Worm (Caenorhabditis elegans) whole organism, young adult: ENCODE results near the gene gst-20.

ENCODE experiments used
- B0261.1 ChIP-seq: sonication (generic microtip); optimal IDR thresholded peaks from 2 replicates; lab custom pipeline; 2016; ENCODE audit warnings: mild to moderate bottlenecking, missing genetic modification characterization, moderate library complexity, missing compliant biosample characterization
- B0336.3 ChIP-seq: fragments of 200-800 bp; sonication (Bioruptor generic); IDR thresholded peaks from 2 replicates; pipeline ENCODE4 v1.3.6; 2022; ENCODE audit warnings: missing genetic modification characterization, missing compliant biosample characterization
- F39B2.1 ChIP-seq: fragments of 200-800 bp; sonication (Bioruptor generic); IDR thresholded peaks from 2 replicates; pipeline ENCODE4 v1.3.6; 2022; ENCODE audit warnings: missing genetic modification reagents, missing genetic modification characterization, missing compliant biosample characterization

ce11 chrII:13575018-13575948, 34.3 kb downstream of the gst-20 start, which contains the start of the genes mrpl-37 and lin-38:
- no peak for TF ChIP-seq B0336.3
- no peak for TF ChIP-seq F39B2.1 (GFP tag; lab: Robert Waterston, UW)
- TF ChIP-seq B0261.1 (tag; lab: Kevin White, UChicago): no peak
